Fruit fly (Drosophila melanogaster) whole organism, embryonic: ENCODE data around the gene mod.

Experiments
- Atf-2 ChIP-seq: fragments of 200-800 bp; sonication (Bioruptor generic); optimal IDR thresholded peaks from 2 replicates; lab custom pipeline; 2016; ENCODE audit warnings: missing biosample characterization, missing genetic modification characterization
- CG10321 ChIP-seq: fragments of 200-800 bp; sonication (Bioruptor generic); IDR thresholded peaks from 2 replicates; pipeline ENCODE4 v1.3.6; 2022; ENCODE audit warnings: missing biosample characterization, missing genetic modification characterization
- CG10654 ChIP-seq: fragments of 200-800 bp; sonication (Bioruptor generic); optimal IDR thresholded peaks from 2 replicates; lab custom pipeline; 2016; ENCODE audit warnings: missing biosample characterization, missing genetic modification characterization
- CG10979 ChIP-seq: fragments of 200-800 bp; sonication (Bioruptor generic); optimal IDR thresholded peaks from 2 replicates; lab custom pipeline; 2018; ENCODE audit warnings: missing biosample characterization, mild to moderate bottlenecking, missing genetic modification characterization, moderate library complexity
- CG12155 ChIP-seq: fragments of 200-800 bp; sonication (Bioruptor generic); optimal IDR thresholded peaks from 3 replicates; lab custom pipeline; 2016; ENCODE audit warnings: missing biosample characterization, missing genetic modification characterization
- CG12769 ChIP-seq: fragments of 200-800 bp; sonication (Bioruptor generic); optimal IDR thresholded peaks from 2 replicates; lab custom pipeline; 2019; ENCODE audit warnings: missing biosample characterization, mild to moderate bottlenecking, missing genetic modification characterization, moderate library complexity
- CG13296 ChIP-seq: fragments of 200-800 bp; sonication (Bioruptor generic); optimal IDR thresholded peaks from 3 replicates; lab custom pipeline; 2018; ENCODE audit warnings: missing biosample characterization, mild to moderate bottlenecking, missing genetic modification characterization
- CG15601 ChIP-seq: fragments of 200-800 bp; sonication (Bioruptor generic); optimal IDR thresholded peaks from 3 replicates; lab custom pipeline; 2019; ENCODE audit warnings: missing biosample characterization, mild to moderate bottlenecking, missing genetic modification characterization, moderate library complexity
- CG15696 ChIP-seq: fragments of 200-800 bp; sonication (Bioruptor generic); optimal IDR thresholded peaks from 2 replicates; lab custom pipeline; 2019; ENCODE audit warnings: missing biosample characterization, mild to moderate bottlenecking, missing genetic modification characterization, moderate library complexity
- CG17385 ChIP-seq: fragments of 200-800 bp; sonication (Bioruptor generic); optimal IDR thresholded peaks from 3 replicates; lab custom pipeline; 2018; ENCODE audit warnings: missing biosample characterization, mild to moderate bottlenecking, missing genetic modification characterization
- CG17568 ChIP-seq: fragments of 200-800 bp; sonication (Bioruptor generic); optimal IDR thresholded peaks from 2 replicates; lab custom pipeline; 2018; ENCODE audit warnings: missing biosample characterization, mild to moderate bottlenecking, missing genetic modification characterization, moderate library complexity
- CG18599 ChIP-seq: fragments of 200-800 bp; sonication (Bioruptor generic); optimal IDR thresholded peaks from 3 replicates; lab custom pipeline; 2017; ENCODE audit warnings: missing biosample characterization, missing genetic modification characterization, mild to moderate bottlenecking, moderate library complexity, missing genetic modification reagents
- CG2116 ChIP-seq: fragments of 200-800 bp; sonication (Bioruptor generic); optimal IDR thresholded peaks from 3 replicates; lab custom pipeline; 2018; ENCODE audit warnings: missing biosample characterization, mild to moderate bottlenecking, missing genetic modification characterization
- CG2199 ChIP-seq: fragments of 200-800 bp; sonication (Bioruptor generic); IDR thresholded peaks from 3 replicates; pipeline ENCODE4 v1.3.6; 2022; ENCODE audit warnings: missing biosample characterization, missing genetic modification characterization
- CG2678 ChIP-seq: fragments of 200-800 bp; sonication (Bioruptor generic); optimal IDR thresholded peaks from 3 replicates; lab custom pipeline; 2019; ENCODE audit warnings: missing biosample characterization, mild to moderate bottlenecking, missing genetic modification characterization, moderate library complexity
- CG3065 ChIP-seq: fragments of 200-800 bp; sonication (Bioruptor generic); optimal IDR thresholded peaks from 2 replicates; lab custom pipeline; 2016; ENCODE audit warnings: missing biosample characterization, missing genetic modification characterization
- CG3281 ChIP-seq: fragments of 200-800 bp; sonication (Bioruptor generic); optimal IDR thresholded peaks from 3 replicates; lab custom pipeline; 2017; ENCODE audit warnings: missing biosample characterization, mild to moderate bottlenecking, missing genetic modification characterization
- CG3407 ChIP-seq: fragments of 200-800 bp; sonication (Bioruptor generic); optimal IDR thresholded peaks from 2 replicates; lab custom pipeline; 2018; ENCODE audit warnings: missing biosample characterization, mild to moderate bottlenecking, missing genetic modification characterization
- CG4617 ChIP-seq: fragments of 200-800 bp; sonication (Bioruptor generic); optimal IDR thresholded peaks from 3 replicates; lab custom pipeline; 2016; ENCODE audit warnings: missing biosample characterization, missing genetic modification characterization, borderline replicate concordance
- CG4854 ChIP-seq: fragments of 200-800 bp; sonication (Bioruptor generic); optimal IDR thresholded peaks from 2 replicates; lab custom pipeline; 2016; ENCODE audit warnings: missing biosample characterization, missing genetic modification characterization, inconsistent platforms
- CG6654 ChIP-seq: fragments of 200-800 bp; sonication (Bioruptor generic); optimal IDR thresholded peaks from 2 replicates; lab custom pipeline; 2017; ENCODE audit warnings: missing biosample characterization, mild to moderate bottlenecking, missing genetic modification characterization
- CG6854 ChIP-seq: fragments of 200-800 bp; sonication (Bioruptor generic); optimal IDR thresholded peaks from 3 replicates; lab custom pipeline; 2017; ENCODE audit warnings: missing biosample characterization, mild to moderate bottlenecking, missing genetic modification characterization
- CG7786 ChIP-seq: fragments of 200-800 bp; sonication (Bioruptor generic); optimal IDR thresholded peaks from 2 replicates; lab custom pipeline; 2016; ENCODE audit warnings: missing biosample characterization, missing genetic modification characterization
- CG7928 ChIP-seq: fragments of 200-800 bp; sonication (Bioruptor generic); optimal IDR thresholded peaks from 2 replicates; lab custom pipeline; 2017; ENCODE audit warnings: missing biosample characterization, mild to moderate bottlenecking, missing genetic modification characterization
- CG9727 ChIP-seq: fragments of 200-800 bp; sonication (Bioruptor generic); optimal IDR thresholded peaks from 3 replicates; lab custom pipeline; 2017; ENCODE audit warnings: missing biosample characterization, mild to moderate bottlenecking, missing genetic modification characterization
- CrebB ChIP-seq: fragments of 200-800 bp; sonication (Bioruptor generic); optimal IDR thresholded peaks from 3 replicates; lab custom pipeline; 2018; ENCODE audit warnings: missing biosample characterization, mild to moderate bottlenecking, missing genetic modification characterization
- Deaf1 ChIP-seq: fragments of 200-800 bp; optimal IDR thresholded peaks from 3 replicates; lab custom pipeline; 2019; ENCODE audit warnings: missing biosample characterization, mild to moderate bottlenecking, missing genetic modification characterization, moderate library complexity
- Dek ChIP-seq: fragments of 200-800 bp; sonication (Bioruptor generic); optimal IDR thresholded peaks from 3 replicates; lab custom pipeline; 2019; ENCODE audit warnings: missing biosample characterization, mild to moderate bottlenecking, missing genetic modification characterization, moderate library complexity
- Fer1 ChIP-seq: fragments of 200-800 bp; sonication (Bioruptor generic); optimal IDR thresholded peaks from 2 replicates; lab custom pipeline; 2017; ENCODE audit warnings: missing biosample characterization, mild to moderate bottlenecking, missing genetic modification characterization
- HmgZ ChIP-seq: fragments of 200-800 bp; sonication (Bioruptor generic); optimal IDR thresholded peaks from 2 replicates; lab custom pipeline; 2018; ENCODE audit warnings: missing biosample characterization, mild to moderate bottlenecking, missing genetic modification characterization
- Hmr ChIP-seq: fragments of 200-800 bp; sonication (Bioruptor generic); optimal IDR thresholded peaks from 3 replicates; lab custom pipeline; 2017; ENCODE audit warnings: mild to moderate bottlenecking, missing biosample characterization, missing genetic modification reagents, missing genetic modification characterization
- MBD-R2 ChIP-seq: fragments of 200-800 bp; sonication (Bioruptor generic); IDR thresholded peaks from 2 replicates; pipeline ENCODE4 v1.3.6; 2022; ENCODE audit warnings: missing biosample characterization, missing genetic modification characterization
- Max ChIP-seq: fragments of 200-800 bp; sonication (Bioruptor generic); optimal IDR thresholded peaks from 2 replicates; lab custom pipeline; 2016; ENCODE audit warnings: missing biosample characterization, mild to moderate bottlenecking, missing genetic modification characterization
- Sry-δ ChIP-seq: fragments of 200-800 bp; sonication (Bioruptor generic); optimal IDR thresholded peaks from 2 replicates; lab custom pipeline; 2016; ENCODE audit warnings: missing biosample characterization, missing genetic modification characterization
- Ssrp ChIP-seq: fragments of 200-800 bp; sonication (Bioruptor generic); optimal IDR thresholded peaks from 2 replicates; lab custom pipeline; 2018; ENCODE audit warnings: missing biosample characterization, mild to moderate bottlenecking, missing genetic modification characterization, moderate library complexity
- bigmax ChIP-seq: fragments of 200-800 bp; sonication (Bioruptor generic); optimal IDR thresholded peaks from 2 replicates; lab custom pipeline; 2018; ENCODE audit warnings: missing biosample characterization, mild to moderate bottlenecking, missing genetic modification characterization
- caup ChIP-seq: fragments of 200-800 bp; sonication (Bioruptor generic); optimal IDR thresholded peaks from 3 replicates; lab custom pipeline; 2017; ENCODE audit warnings: missing biosample characterization, mild to moderate bottlenecking, missing genetic modification characterization, moderate library complexity; ENCODE audit not compliant: severe bottlenecking
- cg ChIP-seq: fragments of 200-800 bp; sonication (Bioruptor generic); optimal IDR thresholded peaks from 3 replicates; lab custom pipeline; 2019; ENCODE audit warnings: missing biosample characterization, mild to moderate bottlenecking, missing genetic modification characterization, moderate library complexity
- ewg ChIP-seq: fragments of 200-800 bp; sonication (Bioruptor generic); optimal IDR thresholded peaks from 3 replicates; lab custom pipeline; 2017; ENCODE audit warnings: mild to moderate bottlenecking, missing biosample characterization, missing genetic modification reagents, missing genetic modification characterization
- exex ChIP-seq: fragments of 200-800 bp; sonication (Bioruptor generic); optimal IDR thresholded peaks from 4 replicates; lab custom pipeline; 2018; ENCODE audit warnings: missing biosample characterization, mild to moderate bottlenecking, missing genetic modification characterization, moderate library complexity
- grau ChIP-seq: fragments of 200-800 bp; optimal IDR thresholded peaks from 3 replicates; lab custom pipeline; 2019; ENCODE audit warnings: missing biosample characterization, mild to moderate bottlenecking, missing genetic modification characterization, moderate library complexity
- lbe ChIP-seq: fragments of 200-800 bp; sonication (Bioruptor generic); optimal IDR thresholded peaks from 2 replicates; lab custom pipeline; 2016; ENCODE audit warnings: missing biosample characterization, mild to moderate bottlenecking, missing genetic modification characterization
- lov ChIP-seq, 2 experiments: fragments of 200-800 bp in 1 of 2; fragments of >200 bp in 1 of 2; sonication (Bioruptor generic) in 1 of 2; IDR thresholded peaks in 1 of 2; optimal IDR thresholded peaks in 1 of 2; 2 replicates in 1 of 2; 3 replicates in 1 of 2; pipeline versions ENCODE4 v1.3.6 to Lab custom; 2017 to 2022; ENCODE audit warnings: missing biosample characterization in 1 of 2, missing genetic modification characterization in 1 of 2
- maf-S ChIP-seq: fragments of 200-800 bp; sonication (Bioruptor generic); optimal IDR thresholded peaks from 2 replicates; lab custom pipeline; 2016; ENCODE audit warnings: missing biosample characterization, missing genetic modification characterization
- pita ChIP-seq: fragments of 200-800 bp; sonication (Bioruptor generic); optimal IDR thresholded peaks from 2 replicates; lab custom pipeline; 2017; ENCODE audit warnings: missing biosample characterization, mild to moderate bottlenecking, missing genetic modification characterization
- salm ChIP-seq: fragments of 200-800 bp; sonication (Bioruptor generic); optimal IDR thresholded peaks from 2 replicates; lab custom pipeline; 2018; ENCODE audit warnings: missing biosample characterization, mild to moderate bottlenecking, missing genetic modification characterization
- sens ChIP-seq: fragments of 200-800 bp; sonication (Bioruptor generic); peaks from one replicate; lab custom pipeline; 2016; ENCODE audit warnings: missing biosample characterization, missing genetic modification characterization
- slp2 ChIP-seq: fragments of 200-800 bp; sonication (Bioruptor generic); optimal IDR thresholded peaks from 2 replicates; lab custom pipeline; 2016; ENCODE audit warnings: missing biosample characterization, missing genetic modification characterization
- wdn ChIP-seq: fragments of 200-800 bp; sonication (Bioruptor generic); IDR thresholded peaks from 2 replicates; pipeline ENCODE4 v1.3.6; 2022; ENCODE audit warnings: missing biosample characterization, missing genetic modification characterization

mod gene

DNA sequence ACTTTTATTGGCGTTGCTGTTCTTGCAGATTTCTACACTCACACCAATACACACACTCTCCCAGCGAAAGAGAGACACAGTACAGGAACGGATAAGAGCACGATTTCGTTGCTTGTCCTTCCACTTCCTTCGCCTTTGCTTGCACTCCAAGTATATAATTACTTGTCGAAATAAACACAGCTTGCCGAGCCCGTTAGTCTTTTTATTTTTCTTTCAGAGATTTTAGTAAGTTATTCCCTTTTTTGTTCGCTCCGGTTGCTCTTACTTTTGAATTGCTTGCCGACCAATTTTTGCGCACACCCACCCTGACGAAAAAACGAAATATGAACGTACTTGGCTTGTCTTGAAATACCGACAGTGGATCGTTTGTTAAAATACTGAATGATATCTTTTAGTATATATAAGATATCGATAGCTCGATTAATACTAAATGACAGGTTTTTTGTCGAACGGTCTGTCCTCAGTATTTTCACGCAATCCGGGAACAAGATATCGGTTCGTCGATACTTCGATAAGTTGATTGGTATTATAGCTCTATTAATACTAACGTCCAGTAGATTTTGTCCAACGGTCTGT, 16.3 kb downstream of the mod start, which contains the start of gene Map205 (continued):
- TF ChIP-seq CG17568: peak; percentile 79
- TF ChIP-seq CG6654 (GFP tag; lab: Kevin White, UChicago): no peak
- no peak for TF ChIP-seq slp2 (GFP tag; lab: Kevin White, UChicago)
- peak; percentile 4 for TF ChIP-seq exex (tag; lab: Kevin White, UChicago)
- TF ChIP-seq ewg (GFP tag; lab: Kevin White, UChicago): peak; percentile 56
- no peak for TF ChIP-seq maf-S
- TF ChIP-seq pita (GFP tag; lab: Kevin White, UChicago): no peak
- no peak for TF ChIP-seq Atf-2 (GFP tag; lab: Kevin White, UChicago)
- peak; percentile 20 for TF ChIP-seq CG9727 (GFP tag; lab: Kevin White, UChicago)
- peak; percentile 13 for TF ChIP-seq CG17385
- TF ChIP-seq CG2116 (GFP tag; lab: Kevin White, UChicago): peak; percentile 69
- peak; percentile 61 for TF ChIP-seq CrebB (tag; lab: Kevin White, UChicago)
- TF ChIP-seq Sry-δ (GFP tag; lab: Kevin White, UChicago): peak; percentile 81
- peak; percentile 77 for TF ChIP-seq sens (GFP tag; lab: Kevin White, UChicago)
- TF ChIP-seq CG7928: no peak
- no peak for TF ChIP-seq MBD-R2 (GFP tag; lab: Robert Waterston, UW)
- TF ChIP-seq CG3407 (GFP tag; lab: Kevin White, UChicago): no peak
- no peak for TF ChIP-seq CG2199 (GFP tag; lab: Robert Waterston, UW)
- no peak for TF ChIP-seq CG3281
- no peak for TF ChIP-seq wdn (GFP tag; lab: Robert Waterston, UW)
- TF ChIP-seq Ssrp: no peak
- TF ChIP-seq CG15696 (tag; lab: Kevin White, UChicago): no peak
- no peak for TF ChIP-seq CG10979 (tag; lab: Kevin White, UChicago)
- TF ChIP-seq CG2678: peak; percentile 11
- TF ChIP-seq Hmr: peak; percentile 84
- peak; percentile 3 for TF ChIP-seq bigmax
- peak; percentile 15 for TF ChIP-seq salm (tag; lab: Kevin White, UChicago)
- peak; percentile 40 for TF ChIP-seq Fer1 (GFP tag; lab: Kevin White, UChicago)
- TF ChIP-seq CG15601 (tag; lab: Kevin White, UChicago): peak; percentile 77
- TF ChIP-seq HmgZ: peak; percentile 79
- no peak for TF ChIP-seq CG7786 (GFP tag; lab: Kevin White, UChicago)
- TF ChIP-seq CG10654: no peak
- peak; percentile 54 for TF ChIP-seq Deaf1
- peak; percentile 68 for TF ChIP-seq lbe
- TF ChIP-seq Dek (tag; lab: Kevin White, UChicago): peak; percentile 25
- TF ChIP-seq grau (tag; lab: Kevin White, UChicago): peak; percentile 49
- TF ChIP-seq CG6854 (GFP tag; lab: Kevin White, UChicago): no peak
- TF ChIP-seq CG18599 (GFP tag; lab: Kevin White, UChicago): no peak
- TF ChIP-seq cg: peak; percentile 72
- no peak for TF ChIP-seq CG12155 (GFP tag; lab: Kevin White, UChicago)
- TF ChIP-seq caup (GFP tag; lab: Kevin White, UChicago): no peak
- peak; percentile 0 for TF ChIP-seq CG4854 (GFP tag; lab: Kevin White, UChicago)
- no peak for TF ChIP-seq CG13296 (GFP tag; lab: Kevin White, UChicago)
- peak; percentile 1 for TF ChIP-seq Max
- no peak for TF ChIP-seq CG3065 (GFP tag; lab: Kevin White, UChicago)
- peak; percentile 66 for TF ChIP-seq CG4617 (GFP tag; lab: Kevin White, UChicago)
- TF ChIP-seq lov (optimal IDR thresholded peaks at IDR 0.05; lab: Kevin White, UChicago): no peak
- TF ChIP-seq lov (GFP tag; IDR thresholded peaks at IDR 0.05; lab: Robert Waterston, UW): no peak
- peak; percentile 63 for TF ChIP-seq CG12769 (tag; lab: Kevin White, UChicago)
- no peak for TF ChIP-seq CG10321 (GFP tag; lab: Robert Waterston, UW)
